Worm (Caenorhabditis elegans): ENCODE data around the gene atg-16.2.

DNA sequence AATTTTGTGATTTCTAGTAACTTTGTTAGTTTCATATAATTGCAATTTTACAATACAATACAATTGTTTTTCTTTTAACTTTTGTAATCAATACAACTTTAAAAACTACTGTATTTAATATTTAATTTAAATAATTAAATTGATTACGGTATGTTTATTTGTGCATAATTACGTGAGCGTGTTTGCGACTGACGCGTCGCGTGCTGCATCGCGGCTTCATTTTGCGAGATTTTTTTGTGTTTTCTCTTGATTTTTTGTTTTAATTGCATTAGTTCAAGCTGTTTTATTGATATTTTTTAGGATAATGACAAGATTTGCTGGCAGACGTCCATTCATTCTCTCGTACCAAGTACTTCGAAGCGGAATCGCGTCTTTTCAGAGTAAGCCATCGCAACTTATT is 23.5 kb upstream of the atg-16.2 start, which contains the start of gene T28D9.4:
- TF ChIP-seq sox-4 (tag; optimal IDR thresholded peaks at IDR 0.05) = no peak
- TF ChIP-seq nhr-237 (tag; optimal IDR thresholded peaks at IDR 0.05) = no peak
- TF ChIP-seq egl-27 (tag; optimal IDR thresholded peaks at IDR 0.05) = no peak
- TF ChIP-seq fkh-10 (GFP tag; optimal IDR thresholded peaks at IDR 0.05) = no peak
- no peak for TF ChIP-seq C16A3.4 (tag; optimal IDR thresholded peaks at IDR 0.05)
- no peak for TF ChIP-seq fkh-8 (tag; optimal IDR thresholded peaks at IDR 0.05)
- TF ChIP-seq ceh-82 (tag; optimal IDR thresholded peaks at IDR 0.05) = no peak
- no peak for TF ChIP-seq unc-86 (tag; optimal IDR thresholded peaks at IDR 0.05)
- no peak for TF ChIP-seq pqm-1 (tag; optimal IDR thresholded peaks at IDR 0.05)
- no peak for TF ChIP-seq skn-1 (tag; optimal IDR thresholded peaks at IDR 0.05)
- no peak for TF ChIP-seq fos-1 (tag; optimal IDR thresholded peaks at IDR 0.05)
- no peak for TF ChIP-seq nhr-71 (tag; optimal IDR thresholded peaks at IDR 0.05)
- TF ChIP-seq nhr-76 (tag; optimal IDR thresholded peaks at IDR 0.05) = no peak

Data from whole organism, L1 larva.